Worm (Caenorhabditis elegans) whole organism, L1 larva: ENCODE measurements around the gene pbs-6.

Source experiments
- elt-3 ChIP-seq, 6 experiments: fragments of 150-350 bp in 1 of 6; sonication (generic microtip); optimal IDR thresholded peaks; 2 replicates each; lab custom pipeline; 2017 to 2018; ENCODE audit warnings: missing biosample characterization in 6 of 6, missing genetic modification characterization in 6 of 6, inconsistent platforms in 1 of 6
- skn-1 ChIP-seq: fragments of 150-350 bp; optimal IDR thresholded peaks from 2 replicates; lab custom pipeline; 2014; ENCODE audit warnings: missing biosample characterization, missing genetic modification characterization
- zag-1 ChIP-seq: fragments of 150-350 bp; optimal IDR thresholded peaks from 2 replicates; lab custom pipeline; 2014; ENCODE audit warnings: missing biosample characterization, missing genetic modification characterization

- no peak for TF ChIP-seq zag-1 (tag; lab: Kevin White, UChicago)
- TF ChIP-seq elt-3 (tag; optimal IDR thresholded peaks at IDR 0.05; lab: Kevin White, UChicago) = no peak
- TF ChIP-seq skn-1 (tag; lab: Kevin White, UChicago) = no peak
These were observed 21.9 kb upstream of the pbs-6 start, which contains the start of gene mrps-9 for ce11 chrIII:8265753-8266152.
